Worm (Caenorhabditis elegans) whole organism, early embryonic: ENCODE measurements around the gene cyd-1.

Experiments
- F13C5.2 ChIP-seq: sonication (generic microtip); optimal IDR thresholded peaks from 2 replicates; lab custom pipeline; 2017; ENCODE audit warnings: mild to moderate bottlenecking, missing genetic modification characterization, inconsistent platforms, missing compliant biosample characterization
- aly-1 ChIP-seq: sonication (generic microtip); optimal IDR thresholded peaks from 2 replicates; lab custom pipeline; 2016; ENCODE audit warnings: missing genetic modification characterization, missing compliant biosample characterization
- ama-1 ChIP-seq: fragments of 150-350 bp; optimal IDR thresholded peaks from 2 replicates; lab custom pipeline; 2014
- flt-1 ChIP-seq: fragments of 200-800 bp; sonication (Bioruptor generic); IDR thresholded peaks from 2 replicates; pipeline ENCODE4 v1.3.6; 2022; ENCODE audit warnings: missing genetic modification characterization, missing compliant biosample characterization

DNA sequence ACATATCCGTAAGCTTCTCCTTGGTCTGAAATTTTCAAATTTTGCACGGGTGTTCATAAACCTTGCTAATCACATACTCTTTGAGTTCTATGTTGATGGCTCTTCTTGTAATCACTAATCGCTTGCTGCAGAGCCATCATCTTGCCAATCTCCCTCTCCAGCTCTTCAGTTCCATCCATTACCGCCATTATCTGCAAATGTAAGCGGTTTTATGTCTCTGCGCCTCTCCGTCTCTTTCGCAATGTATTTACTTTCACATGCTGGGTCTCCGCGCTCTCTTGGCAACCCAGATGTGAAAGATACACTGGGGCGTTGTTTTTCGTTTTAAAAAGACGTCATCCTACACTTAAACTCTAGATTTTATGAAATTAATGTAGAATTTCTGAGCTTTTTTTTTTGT is 27.1 kb upstream of the cyd-1 start:
- no peak for TF ChIP-seq F13C5.2
- TF ChIP-seq flt-1 (GFP tag; lab: Robert Waterston, UW) = no peak
- no peak for TF ChIP-seq ama-1 (lab: Kevin White, UChicago)
- TF ChIP-seq aly-1 (tag; lab: Kevin White, UChicago) = no peak
